Fruit fly (Drosophila melanogaster) whole organism, embryonic: ENCODE measurements around the gene Tsr1.

ENCODE experiments used
- ATbp ChIP-seq: fragments of 200-800 bp; sonication (Bioruptor generic); optimal IDR thresholded peaks from 2 replicates; lab custom pipeline; 2017; ENCODE audit warnings: missing biosample characterization, mild to moderate bottlenecking, missing genetic modification characterization, missing genetic modification reagents
- Awh ChIP-seq: fragments of 200-800 bp; sonication (Bioruptor generic); IDR thresholded peaks from 2 replicates; pipeline ENCODE4, ENCODE4 v1.3.6; 2022; ENCODE audit warnings: missing biosample characterization, missing genetic modification characterization
- CG10209 ChIP-seq: fragments of 200-800 bp; sonication (Bioruptor generic); optimal IDR thresholded peaks from 3 replicates; lab custom pipeline; 2017; ENCODE audit warnings: missing biosample characterization, mild to moderate bottlenecking, missing genetic modification characterization, missing genetic modification reagents
- CG10321 ChIP-seq: fragments of 200-800 bp; sonication (Bioruptor generic); IDR thresholded peaks from 2 replicates; pipeline ENCODE4 v1.3.6; 2022; ENCODE audit warnings: missing biosample characterization, missing genetic modification characterization
- CG14965 ChIP-seq: fragments of 200-800 bp; sonication (Bioruptor generic); optimal IDR thresholded peaks from 2 replicates; lab custom pipeline; 2016; ENCODE audit warnings: missing biosample characterization, missing genetic modification characterization, borderline replicate concordance
- CG1529 ChIP-seq: fragments of 200-800 bp; sonication (Bioruptor generic); optimal IDR thresholded peaks from 3 replicates; lab custom pipeline; 2018; ENCODE audit warnings: missing biosample characterization, missing genetic modification characterization
- CG16813 ChIP-seq: fragments of 200-800 bp; sonication (Bioruptor generic); IDR thresholded peaks from 3 replicates; pipeline ENCODE4 v1.3.6; 2022; ENCODE audit warnings: missing biosample characterization, missing genetic modification characterization; ENCODE audit not compliant: partially characterized antibody
- CG17568 ChIP-seq: fragments of 200-800 bp; sonication (Bioruptor generic); optimal IDR thresholded peaks from 2 replicates; lab custom pipeline; 2018; ENCODE audit warnings: missing biosample characterization, mild to moderate bottlenecking, missing genetic modification characterization, moderate library complexity
- CG2129 ChIP-seq: fragments of 200-800 bp; sonication (Bioruptor generic); IDR thresholded peaks from 2 replicates; pipeline ENCODE4 v1.3.6; 2022; ENCODE audit warnings: missing biosample characterization, missing genetic modification characterization; ENCODE audit not compliant: partially characterized antibody
- CG2199 ChIP-seq: fragments of 200-800 bp; sonication (Bioruptor generic); IDR thresholded peaks from 3 replicates; pipeline ENCODE4 v1.3.6; 2022; ENCODE audit warnings: missing biosample characterization, missing genetic modification characterization
- CG30431 ChIP-seq: fragments of 200-800 bp; sonication (Bioruptor generic); optimal IDR thresholded peaks from 2 replicates; lab custom pipeline; 2017; ENCODE audit warnings: missing biosample characterization, missing genetic modification characterization
- CG31365 ChIP-seq: fragments of 200-800 bp; sonication (Bioruptor generic); optimal IDR thresholded peaks from 2 replicates; lab custom pipeline; 2018; ENCODE audit warnings: missing biosample characterization, mild to moderate bottlenecking, missing genetic modification characterization
- CG31441 ChIP-seq: fragments of 200-800 bp; sonication (Bioruptor generic); IDR thresholded peaks from 2 replicates; pipeline ENCODE4 v1.3.6; 2022; ENCODE audit warnings: missing biosample characterization, missing genetic modification characterization
- CG33213 ChIP-seq: fragments of 200-800 bp; sonication (Bioruptor generic); optimal IDR thresholded peaks from 3 replicates; lab custom pipeline; 2016; ENCODE audit warnings: missing biosample characterization, missing genetic modification characterization
- CG43689 ChIP-seq: fragments of 200-800 bp; sonication (Bioruptor generic); IDR thresholded peaks from 2 replicates; pipeline ENCODE4 v1.3.6; 2022; ENCODE audit warnings: missing biosample characterization, missing genetic modification characterization
- CG6689 ChIP-seq: fragments of 200-800 bp; sonication (Bioruptor generic); IDR thresholded peaks from 2 replicates; pipeline ENCODE4 v1.3.6; 2022; ENCODE audit warnings: missing biosample characterization, missing genetic modification characterization
- CG6765 ChIP-seq: fragments of 200-800 bp; sonication (Bioruptor generic); optimal IDR thresholded peaks from 3 replicates; lab custom pipeline; 2017; ENCODE audit warnings: missing biosample characterization, mild to moderate bottlenecking, missing genetic modification characterization
- CG6813 ChIP-seq: fragments of 200-800 bp; sonication (Bioruptor generic); optimal IDR thresholded peaks from 2 replicates; lab custom pipeline; 2017; ENCODE audit warnings: missing biosample characterization, missing genetic modification characterization, mild to moderate bottlenecking, moderate library complexity, missing genetic modification reagents
- CG7745 ChIP-seq: fragments of 200-800 bp; sonication (Bioruptor generic); optimal IDR thresholded peaks from 2 replicates; lab custom pipeline; 2018; ENCODE audit warnings: missing biosample characterization, mild to moderate bottlenecking, missing genetic modification characterization, moderate library complexity
- CG7839 ChIP-seq: fragments of 200-800 bp; sonication (Bioruptor generic); optimal IDR thresholded peaks from 3 replicates; lab custom pipeline; 2018; ENCODE audit warnings: missing biosample characterization, mild to moderate bottlenecking, missing genetic modification characterization, moderate library complexity
- CG8281 ChIP-seq: fragments of 200-800 bp; sonication (Bioruptor generic); optimal IDR thresholded peaks from 2 replicates; lab custom pipeline; 2018; ENCODE audit warnings: missing biosample characterization, mild to moderate bottlenecking, missing genetic modification characterization, moderate library complexity
- CG9817 ChIP-seq: fragments of 200-800 bp; sonication (Bioruptor generic); optimal IDR thresholded peaks from 2 replicates; lab custom pipeline; 2018; ENCODE audit warnings: missing biosample characterization, mild to moderate bottlenecking, missing genetic modification characterization, moderate library complexity
- E2f2 ChIP-seq: fragments of 200-800 bp; sonication (Bioruptor generic); IDR thresholded peaks from 2 replicates; pipeline ENCODE4 v1.3.6; 2022; ENCODE audit warnings: missing biosample characterization, missing genetic modification characterization
- ERR ChIP-seq: fragments of 200-800 bp; sonication (Bioruptor generic); optimal IDR thresholded peaks from 2 replicates; lab custom pipeline; 2016; ENCODE audit warnings: missing biosample characterization, missing genetic modification characterization
- H15 ChIP-seq: fragments of 200-800 bp; sonication (Bioruptor generic); IDR thresholded peaks from 3 replicates; pipeline ENCODE4 v1.3.6; 2022; ENCODE audit warnings: missing biosample characterization, missing genetic modification characterization
- MESR4 ChIP-seq: fragments of 200-800 bp; sonication (Bioruptor generic); optimal IDR thresholded peaks from 2 replicates; lab custom pipeline; 2018; ENCODE audit warnings: missing biosample characterization, mild to moderate bottlenecking, missing genetic modification characterization, moderate library complexity
- Myb ChIP-seq: fragments of 200-800 bp; sonication (Bioruptor generic); optimal IDR thresholded peaks from 2 replicates; lab custom pipeline; 2016; ENCODE audit warnings: missing biosample characterization, missing genetic modification characterization
- NC2β ChIP-seq: fragments of 200-800 bp; sonication (Bioruptor generic); optimal IDR thresholded peaks from 2 replicates; lab custom pipeline; 2016; ENCODE audit warnings: missing biosample characterization, missing genetic modification characterization
- Nf-YA ChIP-seq: fragments of 200-800 bp; sonication (Bioruptor generic); IDR thresholded peaks from 2 replicates; pipeline ENCODE4 v1.3.6; 2022; ENCODE audit warnings: missing biosample characterization, missing genetic modification characterization
- Nf-YB ChIP-seq: fragments of 200-800 bp; sonication (Bioruptor generic); optimal IDR thresholded peaks from 3 replicates; lab custom pipeline; 2019; ENCODE audit warnings: missing biosample characterization, mild to moderate bottlenecking, missing genetic modification characterization, moderate library complexity
- Oaz ChIP-seq: fragments of 200-800 bp; sonication (Bioruptor generic); IDR thresholded peaks from 2 replicates; pipeline ENCODE4 v1.3.6; 2022; ENCODE audit warnings: missing biosample characterization, missing genetic modification characterization
- Oli ChIP-seq: fragments of 200-800 bp; sonication (Bioruptor generic); optimal IDR thresholded peaks from 2 replicates; lab custom pipeline; 2018; ENCODE audit warnings: missing biosample characterization, mild to moderate bottlenecking, missing genetic modification characterization, moderate library complexity
- Opbp ChIP-seq: fragments of 200-800 bp; sonication (Bioruptor generic); IDR thresholded peaks from 3 replicates; pipeline ENCODE4 v1.3.6; 2022; ENCODE audit warnings: missing biosample characterization, missing genetic modification characterization; ENCODE audit not compliant: partially characterized antibody
- Ptx1 ChIP-seq: fragments of 200-800 bp; sonication (Bioruptor generic); IDR thresholded peaks from 2 replicates; pipeline ENCODE4 v1.3.6; 2022; ENCODE audit warnings: missing biosample characterization, missing genetic modification characterization
- Vsx1 ChIP-seq: fragments of 200-800 bp; sonication (Bioruptor generic); optimal IDR thresholded peaks from 2 replicates; lab custom pipeline; 2017; ENCODE audit warnings: missing biosample characterization, mild to moderate bottlenecking, missing genetic modification characterization, missing genetic modification reagents
- croc ChIP-seq: fragments of 200-800 bp; sonication (Bioruptor generic); conservative IDR thresholded peaks from 3 replicates; pipeline ENCODE4 v1.3.6; 2022; ENCODE audit warnings: missing biosample characterization, missing genetic modification characterization
- dmrt11E ChIP-seq: fragments of 200-800 bp; sonication (Bioruptor generic); optimal IDR thresholded peaks from 3 replicates; lab custom pipeline; 2018; ENCODE audit warnings: missing biosample characterization, mild to moderate bottlenecking, missing genetic modification characterization, moderate library complexity
- fd96Cb ChIP-seq: fragments of 200-800 bp; sonication (Bioruptor generic); optimal IDR thresholded peaks from 2 replicates; lab custom pipeline; 2018; ENCODE audit warnings: missing biosample characterization, mild to moderate bottlenecking, missing genetic modification characterization, moderate library complexity
- gce ChIP-seq: fragments of 200-800 bp; sonication (Bioruptor generic); IDR thresholded peaks from 3 replicates; pipeline ENCODE4 v1.3.6; 2022; ENCODE audit warnings: missing biosample characterization, missing genetic modification characterization
- hth ChIP-seq: fragments of >200 bp; optimal IDR thresholded peaks from 2 replicates; lab custom pipeline; 2017; ENCODE audit warnings: inconsistent platforms
- lab ChIP-seq: fragments of 200-800 bp; sonication (Bioruptor generic); optimal IDR thresholded peaks from 3 replicates; lab custom pipeline; 2017; ENCODE audit warnings: missing biosample characterization, missing genetic modification characterization, mild to moderate bottlenecking, moderate library complexity, missing genetic modification reagents
- lov ChIP-seq, 2 experiments: fragments of 200-800 bp in 1 of 2; fragments of >200 bp in 1 of 2; sonication (Bioruptor generic) in 1 of 2; IDR thresholded peaks in 1 of 2; optimal IDR thresholded peaks in 1 of 2; 2 replicates in 1 of 2; 3 replicates in 1 of 2; pipeline versions ENCODE4 v1.3.6 to Lab custom; 2017 to 2022; ENCODE audit warnings: missing biosample characterization in 1 of 2, missing genetic modification characterization in 1 of 2
- mam ChIP-seq: fragments of 200-800 bp; sonication (Bioruptor generic); optimal IDR thresholded peaks from 3 replicates; lab custom pipeline; 2016; ENCODE audit warnings: missing biosample characterization, missing genetic modification characterization
- peb ChIP-seq: fragments of 200-800 bp; sonication (Bioruptor generic); IDR thresholded peaks from 2 replicates; pipeline ENCODE4 v1.3.6; 2022; ENCODE audit warnings: missing biosample characterization, missing genetic modification characterization
- row ChIP-seq: fragments of 200-800 bp; sonication (Bioruptor generic); IDR thresholded peaks from 3 replicates; pipeline ENCODE4 v1.3.6; 2022; ENCODE audit warnings: missing biosample characterization, missing genetic modification characterization
- schlank ChIP-seq: fragments of 200-800 bp; sonication (Bioruptor generic); optimal IDR thresholded peaks from 2 replicates; lab custom pipeline; 2018; ENCODE audit warnings: missing biosample characterization, mild to moderate bottlenecking, missing genetic modification characterization
- sens-2 ChIP-seq: fragments of 200-800 bp; sonication (Bioruptor generic); IDR thresholded peaks from 2 replicates; pipeline ENCODE4 v1.3.6; 2022; ENCODE audit warnings: missing biosample characterization, missing genetic modification characterization
- slou ChIP-seq: fragments of 200-800 bp; sonication (Bioruptor generic); optimal IDR thresholded peaks from 3 replicates; lab custom pipeline; 2016; ENCODE audit warnings: missing biosample characterization, missing genetic modification characterization
- usp ChIP-seq: fragments of >200 bp; optimal IDR thresholded peaks from 2 replicates; lab custom pipeline; 2017; ENCODE audit warnings: missing biosample characterization, missing genetic modification characterization
- yki ChIP-seq: fragments of >200 bp; optimal IDR thresholded peaks from 3 replicates; lab custom pipeline; 2018
- zfh2 ChIP-seq: fragments of 200-800 bp; sonication (Bioruptor generic); optimal IDR thresholded peaks from 2 replicates; lab custom pipeline; 2016; ENCODE audit warnings: missing biosample characterization, missing genetic modification characterization

Gene Tsr1

dm6 chr3L:21348983-21349432 is 14.0 kb downstream of the Tsr1 start, which contains the start of gene ebd2 (continued):
- TF ChIP-seq CG6689, result no peak
- TF ChIP-seq CG7745, result no peak
- TF ChIP-seq CG6765 (GFP tag; lab: Kevin White, UChicago), result peak; percentile 67
- no peak for TF ChIP-seq CG30431 (GFP tag; lab: Kevin White, UChicago)
- no peak for TF ChIP-seq Vsx1 (GFP tag; lab: Kevin White, UChicago)
- peak; percentile 31; the same call in 1 of the 2 replicates for TF ChIP-seq Awh (GFP tag; lab: Robert Waterston, UW)
- TF ChIP-seq row (GFP tag; lab: Robert Waterston, UW), result no peak; the same call in 2 of the 3 replicates
- no peak for TF ChIP-seq sens-2
- no peak for TF ChIP-seq CG33213
- no peak for TF ChIP-seq CG1529 (GFP tag; lab: Kevin White, UChicago)
- TF ChIP-seq ATbp, result peak; percentile 1
- TF ChIP-seq zfh2, result no peak
- no peak for TF ChIP-seq Nf-YB (GFP tag; lab: Kevin White, UChicago)
- TF ChIP-seq H15, result no peak
- no peak for TF ChIP-seq hth (lab: Kevin White, UChicago)
- TF ChIP-seq CG10209 (GFP tag; lab: Kevin White, UChicago), result peak; percentile 7
- no peak for TF ChIP-seq mam
- TF ChIP-seq Myb (GFP tag; lab: Kevin White, UChicago), result no peak
- TF ChIP-seq yki, result no peak
- no peak for TF ChIP-seq Oaz
- no peak for TF ChIP-seq lov (optimal IDR thresholded peaks at IDR 0.05; lab: Kevin White, UChicago)
- TF ChIP-seq lov (GFP tag; IDR thresholded peaks at IDR 0.05; lab: Robert Waterston, UW), result no peak
- TF ChIP-seq Nf-YA (GFP tag; lab: Robert Waterston, UW), result no peak
- TF ChIP-seq lab, result peak; percentile 76
- no peak for TF ChIP-seq CG2199 (GFP tag; lab: Robert Waterston, UW)
- no peak for TF ChIP-seq dmrt11E (tag; lab: Kevin White, UChicago)
- no peak for TF ChIP-seq CG16813 (GFP tag; lab: Robert Waterston, UW)
- TF ChIP-seq CG6813 (GFP tag; lab: Kevin White, UChicago), result peak; percentile 1
- TF ChIP-seq CG17568 (GFP tag; lab: Kevin White, UChicago), result peak; percentile 44
- no peak for TF ChIP-seq CG31441 (GFP tag; lab: Robert Waterston, UW)
- no peak for TF ChIP-seq Ptx1 (GFP tag; lab: Robert Waterston, UW)
- no peak for TF ChIP-seq CG9817 (tag; lab: Kevin White, UChicago)
- no peak for TF ChIP-seq CG10321 (GFP tag; lab: Robert Waterston, UW)
- no peak for TF ChIP-seq NC2β (GFP tag; lab: Kevin White, UChicago)
- TF ChIP-seq CG8281 (tag; lab: Kevin White, UChicago), result no peak
- TF ChIP-seq ERR (GFP tag; lab: Kevin White, UChicago), result no peak
- TF ChIP-seq CG2129 (GFP tag; lab: Robert Waterston, UW), result no peak
- TF ChIP-seq Oli, result no peak
- no peak for TF ChIP-seq peb (GFP tag; lab: Robert Waterston, UW)
- TF ChIP-seq fd96Cb, result no peak
- TF ChIP-seq gce, result no peak
- TF ChIP-seq CG31365 (tag; lab: Kevin White, UChicago), result no peak
- no peak for TF ChIP-seq schlank (tag; lab: Kevin White, UChicago)
- TF ChIP-seq CG43689, result no peak
- TF ChIP-seq Opbp (GFP tag; lab: Robert Waterston, UW), result no peak
- no peak for TF ChIP-seq slou (GFP tag; lab: Kevin White, UChicago)
- no peak for TF ChIP-seq MESR4 (GFP tag; lab: Kevin White, UChicago)
- TF ChIP-seq E2f2 (GFP tag; lab: Robert Waterston, UW), result 0 out of 2 replicates have a peak, but pooled peaks have one; percentile 14
- peak; percentile 25 for TF ChIP-seq CG7839 (tag; lab: Kevin White, UChicago)
- TF ChIP-seq CG14965, result no peak
- no peak for TF ChIP-seq usp (GFP tag; lab: Kevin White, UChicago)
- TF ChIP-seq croc (GFP tag; lab: Robert Waterston, UW), result no peak
